Fruit fly (Drosophila melanogaster) Kc167 (cell line): Measurements from ENCODE around the gene Gclc.

Experiments
- Myc ChIP-seq: fragments of >200 bp; optimal IDR thresholded peaks from 2 replicates; lab custom pipeline; 2017; ENCODE audit warnings: missing external identifiers
- Sin3A ChIP-seq: fragments of >200 bp; optimal IDR thresholded peaks from 2 replicates; lab custom pipeline; 2018; ENCODE audit warnings: missing external identifiers
- h ChIP-seq: fragments of >200 bp; optimal IDR thresholded peaks from 3 replicates; lab custom pipeline; 2018; ENCODE audit warnings: missing external identifiers
- insv ChIP-seq: fragments of >200 bp; optimal IDR thresholded peaks from 3 replicates; lab custom pipeline; 2018; ENCODE audit warnings: missing external identifiers
- psq ChIP-seq: fragments of >200 bp; optimal IDR thresholded peaks from 2 replicates; lab custom pipeline; 2017; ENCODE audit warnings: missing external identifiers
- ttk ChIP-seq: sonication (Bioruptor generic); optimal IDR thresholded peaks from 2 replicates; lab custom pipeline; 2017; ENCODE audit warnings: missing external identifiers

The Gclc gene

DNA sequence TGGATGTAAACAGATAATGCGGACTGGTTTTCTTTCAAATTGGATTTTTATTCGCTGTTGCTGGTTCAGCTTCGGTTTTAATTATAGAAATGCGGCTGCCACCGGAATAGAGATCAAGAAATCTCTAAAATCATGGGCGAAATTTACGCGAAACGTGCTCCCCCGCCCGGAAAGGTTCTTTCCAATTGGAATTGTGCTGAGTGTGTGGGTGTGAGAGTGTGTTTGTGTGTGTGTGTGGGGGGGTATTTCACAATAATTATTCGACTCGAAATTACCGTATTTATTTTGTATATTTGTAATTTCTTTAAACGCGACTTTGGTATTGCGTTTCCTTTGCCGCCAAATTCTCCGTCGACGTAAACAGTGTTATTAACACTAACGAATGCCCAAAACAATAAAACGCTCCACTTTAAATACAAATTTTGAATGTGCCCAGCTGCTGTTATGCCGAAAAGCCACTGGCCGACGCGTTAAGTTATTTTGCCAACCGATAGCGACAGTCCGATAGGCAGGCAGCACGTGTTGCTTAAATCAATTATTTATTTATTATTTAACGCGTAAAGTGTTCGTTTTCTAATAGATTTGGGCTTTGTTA, at the start of gene Gclc:
Gclc (minus strand) TSS at position 431 of the 595 bp plus-strand sequence.
- no peak for TF ChIP-seq psq (lab: Kevin White, UChicago)
- TF ChIP-seq insv (lab: Kevin White, UChicago): no peak
- TF ChIP-seq Sin3A (lab: Kevin White, UChicago): no peak
- no peak for TF ChIP-seq ttk
- no peak for TF ChIP-seq Myc (lab: Kevin White, UChicago)
- no peak for TF ChIP-seq h (lab: Kevin White, UChicago)

DNA sequence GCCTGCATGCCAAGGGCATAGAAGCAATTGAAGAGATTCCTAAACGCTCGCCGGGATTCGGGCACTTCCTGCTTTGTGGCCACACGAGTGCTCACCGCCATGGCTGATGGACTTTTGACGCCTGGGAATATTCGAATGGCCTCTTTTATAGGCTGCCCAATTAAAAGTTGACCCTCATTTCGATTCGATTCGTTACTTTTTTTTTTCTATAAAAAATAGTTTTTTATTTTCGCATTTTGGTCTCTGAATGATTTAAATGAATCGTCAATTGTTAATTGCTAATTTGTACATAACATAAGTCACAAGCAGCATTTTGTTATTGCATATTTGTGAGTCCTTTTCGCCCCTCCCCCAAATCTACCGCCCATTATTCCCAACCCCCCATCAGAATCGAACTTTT, 49.7 kb upstream of the Gclc start, which contains the start of gene Or7a:
Or7a (minus strand) TSS at position 101 of the 400 bp plus-strand sequence.
- TF ChIP-seq psq (lab: Kevin White, UChicago) (no peak), ttk (no peak), h (lab: Kevin White, UChicago) (no peak), insv (lab: Kevin White, UChicago) (no peak)

DNA sequence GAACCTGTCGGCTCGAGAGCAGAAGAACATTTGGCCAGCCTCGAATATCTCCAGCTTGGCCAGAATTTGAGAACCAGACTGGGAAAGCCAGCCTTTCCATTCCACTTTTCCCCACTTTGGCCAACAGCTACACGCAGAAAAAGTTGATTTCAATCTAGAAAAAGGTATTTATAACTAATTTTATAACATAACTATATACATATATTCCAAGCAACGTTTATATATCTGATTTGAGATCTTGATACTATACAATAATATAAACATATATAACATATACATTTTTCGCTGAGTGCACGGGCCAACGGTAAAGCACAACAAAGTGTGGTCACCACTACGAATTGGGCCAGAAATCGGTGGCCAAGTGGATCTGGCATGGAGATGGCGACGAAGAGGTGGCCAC, 47.5 kb upstream of the Gclc start:
- no peak for TF ChIP-seq psq (lab: Kevin White, UChicago)
- TF ChIP-seq Myc (lab: Kevin White, UChicago): no peak
- TF ChIP-seq insv (lab: Kevin White, UChicago): no peak
- no peak for TF ChIP-seq Sin3A (lab: Kevin White, UChicago)
- TF ChIP-seq ttk: no peak
- TF ChIP-seq h (lab: Kevin White, UChicago): no peak

DNA sequence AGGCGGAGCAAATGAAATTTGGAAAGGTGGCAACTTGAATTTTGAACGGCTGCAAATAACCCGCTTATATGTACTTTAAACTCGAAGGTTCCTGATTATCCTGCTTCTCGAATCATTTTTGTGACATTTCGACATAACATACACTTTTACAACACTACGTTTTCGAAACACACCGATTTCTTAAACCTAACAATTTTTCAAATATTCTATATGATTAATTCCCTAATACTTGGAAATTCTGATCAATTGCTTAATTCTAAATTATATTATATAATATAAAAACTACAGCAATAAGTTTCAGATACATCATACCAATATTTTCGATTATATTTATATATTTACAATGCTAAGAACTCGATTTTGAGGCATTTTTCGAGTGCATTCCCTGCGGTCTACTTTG, 46.7 kb upstream of the Gclc start, which contains the start of gene CG10761:
CG10761 (minus strand) TSS at position 101 of the 400 bp plus-strand sequence.
- TF ChIP-seq insv (lab: Kevin White, UChicago): no peak
- TF ChIP-seq Myc (lab: Kevin White, UChicago): no peak
- TF ChIP-seq Sin3A (lab: Kevin White, UChicago): no peak
- TF ChIP-seq psq (lab: Kevin White, UChicago): no peak

DNA sequence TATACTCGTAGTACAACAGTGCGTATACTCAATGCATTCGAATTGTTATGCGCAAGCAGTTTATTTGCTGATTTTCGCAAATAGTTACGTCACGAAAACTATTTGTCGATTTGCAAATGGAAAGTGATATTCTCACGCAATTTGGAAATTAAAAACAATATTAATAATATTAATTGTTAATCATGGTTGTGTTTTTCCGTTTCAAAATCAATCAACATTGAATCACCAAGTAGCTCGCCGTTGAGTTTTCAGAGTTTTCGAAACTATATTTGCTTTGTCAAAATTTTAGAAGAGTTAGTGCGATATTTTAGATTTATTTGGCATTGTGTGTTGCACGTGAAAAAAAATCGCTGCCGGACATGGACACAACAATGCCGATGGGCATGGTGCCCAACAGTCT, 43.8 kb upstream of the Gclc start, which contains the start of gene CG15337:
CG15337 (plus strand) TSS at position 301 of the 400 bp plus-strand sequence.
- no peak for TF ChIP-seq h (lab: Kevin White, UChicago)

DNA sequence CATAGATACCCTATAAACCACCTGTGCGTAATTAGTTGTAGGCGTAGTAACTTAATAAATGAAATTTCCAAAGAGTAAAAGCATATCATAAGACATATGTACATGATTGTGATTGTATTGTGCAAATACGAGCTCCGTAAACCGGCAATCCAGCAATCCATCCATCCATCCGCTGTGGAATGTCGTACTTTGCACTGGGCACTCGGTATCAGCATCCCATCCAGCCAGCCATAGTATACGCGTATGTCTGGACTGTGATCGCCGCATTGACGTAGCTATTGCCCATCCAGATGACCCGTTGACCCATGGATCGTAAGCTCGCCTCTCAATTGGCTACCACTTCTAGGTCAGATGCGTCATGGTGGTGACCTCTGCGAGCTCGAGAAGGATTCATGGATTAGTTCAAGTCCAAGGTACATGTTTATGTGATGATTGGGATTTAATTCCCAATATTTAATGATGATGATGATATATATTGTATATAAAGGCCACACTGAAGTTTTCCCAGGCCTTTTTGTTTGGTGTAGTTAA, 43.1 kb upstream of the Gclc start:
- TF ChIP-seq h (lab: Kevin White, UChicago) (no peak), insv (lab: Kevin White, UChicago) (no peak), Sin3A (lab: Kevin White, UChicago) (no peak), ttk (no peak), Myc (lab: Kevin White, UChicago) (no peak), psq (lab: Kevin White, UChicago) (no peak)

DNA sequence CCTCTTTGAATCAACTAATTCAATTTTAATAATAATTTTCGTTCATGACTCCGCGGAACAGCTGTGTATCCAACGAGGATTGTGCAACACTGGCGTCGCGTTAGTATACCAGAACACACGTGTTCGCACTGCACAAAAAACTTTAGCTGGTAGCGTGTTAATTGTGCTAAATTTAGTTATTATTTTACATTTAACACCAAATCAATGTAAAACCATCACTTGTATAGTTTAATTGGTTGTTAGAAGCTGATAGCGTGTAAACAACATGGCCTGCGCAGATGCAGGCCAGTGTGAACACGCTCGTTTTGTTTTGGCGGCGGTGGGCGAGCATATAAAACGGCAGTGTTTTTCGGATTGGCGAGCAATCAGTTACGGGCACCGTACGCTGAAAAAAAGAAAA, 41.3 kb upstream of the Gclc start, which contains the start of the genes Traf6 and GIIIspla2:
Traf6 (minus strand) TSS at position 93 of the 400 bp plus-strand sequence.
GIIIspla2 (plus strand) TSS at position 335 of the 400 bp plus-strand sequence.
- TF ChIP-seq psq (lab: Kevin White, UChicago) (no peak), insv (lab: Kevin White, UChicago) (no peak), h (lab: Kevin White, UChicago) (no peak), Sin3A (lab: Kevin White, UChicago) (no peak), Myc (lab: Kevin White, UChicago) (no peak), ttk (no peak)

DNA sequence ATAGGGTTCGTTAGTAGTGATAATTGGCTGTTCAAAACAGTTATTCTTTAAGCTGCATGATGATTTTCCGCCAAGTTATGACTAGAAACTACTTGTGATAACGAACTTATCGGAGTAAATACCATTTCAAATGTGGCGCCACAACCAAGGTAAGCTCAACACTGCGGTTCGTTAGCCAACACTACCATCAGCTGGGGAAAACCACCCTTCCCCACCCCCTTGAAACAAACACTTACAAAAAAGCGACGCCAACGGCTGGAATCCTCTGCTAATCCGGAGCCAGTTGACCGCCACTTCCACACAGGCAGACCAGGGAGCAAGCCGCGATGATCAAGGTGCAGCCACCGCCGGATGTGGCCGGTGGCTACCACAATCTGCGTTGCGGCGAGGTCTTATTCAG, 36.8 kb upstream of the Gclc start, which contains the start of gene CG18262:
CG18262 (plus strand) TSS at position 231 of the 400 bp plus-strand sequence.
- TF ChIP-seq psq (lab: Kevin White, UChicago) (no peak), ttk (no peak), insv (lab: Kevin White, UChicago) (no peak), Sin3A (lab: Kevin White, UChicago) (no peak), Myc (lab: Kevin White, UChicago) (no peak), h (lab: Kevin White, UChicago) (no peak)

DNA sequence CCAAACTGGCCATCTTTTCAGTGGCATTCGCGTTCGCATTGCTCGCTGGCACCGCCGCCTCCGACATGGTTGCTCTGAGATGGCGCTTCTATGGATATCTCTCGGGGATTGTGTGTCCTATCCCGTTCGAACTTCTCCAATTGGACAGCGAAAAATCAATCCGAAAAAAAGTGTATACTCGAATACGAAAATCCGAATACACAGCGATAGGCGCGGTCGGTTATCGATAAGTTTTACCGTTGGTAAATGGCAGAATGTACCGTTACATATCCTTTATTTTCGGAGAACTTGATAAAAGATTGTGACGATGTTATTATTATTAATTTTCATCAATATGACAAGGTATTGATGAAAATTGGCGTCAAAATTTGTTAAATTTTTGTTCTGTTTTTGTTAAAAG, 36.1 kb upstream of the Gclc start, which contains the start of gene Gbeta5:
Gbeta5 (minus strand) TSS at position 199 of the 400 bp plus-strand sequence.
- TF ChIP-seq insv (lab: Kevin White, UChicago) (no peak), Sin3A (lab: Kevin White, UChicago) (no peak), h (lab: Kevin White, UChicago) (no peak), ttk (no peak), psq (lab: Kevin White, UChicago) (no peak), Myc (lab: Kevin White, UChicago) (no peak)

DNA sequence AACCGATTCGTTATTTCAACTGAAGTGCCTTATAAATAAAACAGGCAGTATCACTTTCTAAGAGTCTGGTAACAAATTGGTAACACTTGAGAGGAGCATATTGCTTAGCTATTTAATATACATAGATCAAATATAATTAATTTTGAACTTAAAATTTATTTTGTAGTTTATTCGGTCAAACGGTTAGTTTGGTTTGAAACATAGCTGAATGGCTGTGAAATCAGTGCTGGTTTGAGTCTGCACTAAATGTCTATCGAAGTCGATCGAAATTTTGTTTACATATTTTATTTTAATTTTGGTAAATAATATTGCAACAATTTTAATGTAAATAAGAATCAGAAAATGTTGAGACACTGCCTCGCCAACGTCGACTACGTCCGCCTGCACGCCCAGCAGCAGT, 32.6 kb upstream of the Gclc start, which contains the start of gene CG10959:
CG10959 (plus strand) TSS at position 228 of the 400 bp plus-strand sequence.
- TF ChIP-seq insv (lab: Kevin White, UChicago): no peak
- TF ChIP-seq Sin3A (lab: Kevin White, UChicago): no peak
- TF ChIP-seq ttk: no peak
- no peak for TF ChIP-seq Myc (lab: Kevin White, UChicago)
- TF ChIP-seq h (lab: Kevin White, UChicago): no peak
- no peak for TF ChIP-seq psq (lab: Kevin White, UChicago)

DNA sequence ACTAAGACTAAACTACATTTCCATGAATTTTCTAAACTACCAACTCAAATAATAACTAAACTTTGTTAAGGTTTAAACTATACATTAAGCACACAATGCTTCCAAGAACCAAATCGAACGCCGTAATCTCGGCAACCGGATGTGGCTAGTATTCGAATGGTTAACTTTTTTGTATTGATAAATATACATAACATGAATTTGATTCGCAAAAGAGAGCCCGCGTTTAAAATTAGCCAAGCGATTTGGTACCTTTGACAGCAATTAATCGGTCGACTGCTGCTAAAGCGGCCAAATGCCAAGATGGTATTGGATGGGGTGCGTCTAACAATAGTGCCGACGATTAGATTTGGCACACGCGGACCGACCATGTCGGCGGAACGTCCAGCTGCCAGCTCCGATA, 31.7 kb upstream of the Gclc start, which contains the start of gene CG15336:
CG15336 (plus strand) TSS at position 301 of the 400 bp plus-strand sequence.
- no peak for TF ChIP-seq Myc (lab: Kevin White, UChicago)
- no peak for TF ChIP-seq Sin3A (lab: Kevin White, UChicago)
- TF ChIP-seq h (lab: Kevin White, UChicago): no peak
- TF ChIP-seq ttk: no peak
- no peak for TF ChIP-seq insv (lab: Kevin White, UChicago)
- TF ChIP-seq psq (lab: Kevin White, UChicago): no peak
